Fruit fly (Drosophila melanogaster) whole organism: ENCODE measurements around the gene CG43273.

Experiments used
- Dll ChIP-seq: fragments of >200 bp; optimal IDR thresholded peaks from 2 replicates; lab custom pipeline; 2017
- psq ChIP-seq: fragments of >200 bp; optimal IDR thresholded peaks from 2 replicates; lab custom pipeline; 2017

DNA sequence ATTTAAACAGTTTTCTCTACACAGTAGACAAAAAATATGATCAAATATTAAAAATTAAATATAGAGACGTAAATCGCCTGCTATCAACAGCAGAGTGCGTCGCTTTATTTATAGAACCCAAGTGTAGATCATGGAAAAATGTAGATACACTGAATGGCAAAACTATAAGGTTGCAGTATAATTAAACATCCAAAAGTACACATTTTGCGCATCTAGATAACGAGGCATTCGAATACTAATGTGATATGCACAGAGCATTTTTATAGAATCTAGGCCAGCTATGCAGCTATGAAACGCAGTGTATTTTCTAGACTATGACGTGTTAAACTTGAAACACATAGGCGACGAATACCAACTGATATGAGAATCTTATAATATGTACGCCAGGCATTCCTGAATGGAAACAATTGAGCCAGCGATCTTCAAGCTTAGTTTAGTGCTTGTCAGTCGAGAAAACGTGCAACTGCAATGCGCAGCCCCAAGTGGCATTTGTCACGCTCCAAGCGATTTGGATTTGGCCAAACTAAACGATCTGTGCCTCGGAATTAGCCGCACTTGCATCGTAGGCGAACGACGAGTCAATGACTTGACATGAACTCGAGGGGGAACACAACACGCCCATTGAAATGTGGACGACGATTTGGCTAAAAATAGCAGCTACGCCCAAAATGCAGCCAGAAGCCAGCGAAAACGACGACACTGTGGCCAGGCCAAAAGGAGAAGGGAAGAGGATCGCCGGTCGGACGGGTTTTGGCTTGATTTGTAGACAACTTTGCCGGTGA, 19.1 kb upstream of the CG43273 start:
- TF ChIP-seq psq (lab: Kevin White, UChicago) = no peak
- no peak for TF ChIP-seq Dll
